Fruit fly (Drosophila melanogaster) whole organism, adult: Measurements from ENCODE around the gene CAH3.

Experiments
- CG11617 ChIP-seq: fragments of 200-800 bp; sonication (Bioruptor generic); optimal IDR thresholded peaks from 2 replicates; lab custom pipeline; 2017; ENCODE audit warnings: mild to moderate bottlenecking, missing biosample characterization, missing genetic modification reagents, missing genetic modification characterization
- CG12768 ChIP-seq: fragments of 200-800 bp; sonication (Bioruptor generic); optimal IDR thresholded peaks from 2 replicates; lab custom pipeline; 2017; ENCODE audit warnings: missing biosample characterization, missing genetic modification characterization, mild to moderate bottlenecking, moderate library complexity, missing genetic modification reagents
- CG14711 ChIP-seq: fragments of 200-800 bp; sonication (Bioruptor generic); optimal IDR thresholded peaks from 2 replicates; lab custom pipeline; 2018; ENCODE audit warnings: missing biosample characterization, mild to moderate bottlenecking, missing genetic modification characterization, moderate library complexity
- CG33017 ChIP-seq: fragments of 200-800 bp; sonication (Bioruptor generic); optimal IDR thresholded peaks from 2 replicates; lab custom pipeline; 2018; ENCODE audit warnings: missing biosample characterization, mild to moderate bottlenecking, missing genetic modification characterization, moderate library complexity
- CG5204 ChIP-seq: fragments of 200-800 bp; sonication (Bioruptor generic); optimal IDR thresholded peaks from 2 replicates; lab custom pipeline; 2016; ENCODE audit warnings: missing biosample characterization, missing genetic modification characterization
- CG7045 ChIP-seq: fragments of 200-800 bp; sonication (Bioruptor generic); optimal IDR thresholded peaks from 2 replicates; lab custom pipeline; 2017; ENCODE audit warnings: missing biosample characterization, mild to moderate bottlenecking, missing genetic modification characterization
- Clk ChIP-seq: fragments of 200-800 bp; sonication (Bioruptor generic); optimal IDR thresholded peaks from 2 replicates; lab custom pipeline; 2017; ENCODE audit warnings: missing biosample characterization, missing genetic modification characterization
- Hr96 ChIP-seq: fragments of 200-800 bp; sonication (Bioruptor generic); optimal IDR thresholded peaks from 2 replicates; lab custom pipeline; 2016; ENCODE audit warnings: missing biosample characterization, missing genetic modification characterization
- cic ChIP-seq: fragments of 200-800 bp; sonication (Bioruptor generic); optimal IDR thresholded peaks from 2 replicates; lab custom pipeline; 2017; ENCODE audit warnings: missing biosample characterization, mild to moderate bottlenecking, missing genetic modification characterization, moderate library complexity
- cnc ChIP-seq, 2 experiments: fragments of >200 bp; optimal IDR thresholded peaks; 2 replicates each; lab custom pipeline; 2017
- kay ChIP-seq: fragments of 200-800 bp; sonication (Bioruptor generic); peaks from one replicate; lab custom pipeline; 2016; ENCODE audit warnings: missing biosample characterization, missing genetic modification characterization, borderline replicate concordance
- ovo ChIP-seq: fragments of 200-800 bp; sonication (Bioruptor generic); optimal IDR thresholded peaks from 2 replicates; lab custom pipeline; 2016; ENCODE audit warnings: missing biosample characterization, missing genetic modification characterization
- pad ChIP-seq: fragments of 200-800 bp; sonication (Bioruptor generic); optimal IDR thresholded peaks from 3 replicates; lab custom pipeline; 2017; ENCODE audit warnings: missing biosample characterization, missing genetic modification characterization, mild to moderate bottlenecking, moderate library complexity, missing genetic modification reagents
- tj ChIP-seq: fragments of 200-800 bp; sonication (Bioruptor generic); optimal IDR thresholded peaks from 3 replicates; lab custom pipeline; 2017; ENCODE audit warnings: missing biosample characterization, mild to moderate bottlenecking, missing genetic modification characterization, moderate library complexity

DNA sequence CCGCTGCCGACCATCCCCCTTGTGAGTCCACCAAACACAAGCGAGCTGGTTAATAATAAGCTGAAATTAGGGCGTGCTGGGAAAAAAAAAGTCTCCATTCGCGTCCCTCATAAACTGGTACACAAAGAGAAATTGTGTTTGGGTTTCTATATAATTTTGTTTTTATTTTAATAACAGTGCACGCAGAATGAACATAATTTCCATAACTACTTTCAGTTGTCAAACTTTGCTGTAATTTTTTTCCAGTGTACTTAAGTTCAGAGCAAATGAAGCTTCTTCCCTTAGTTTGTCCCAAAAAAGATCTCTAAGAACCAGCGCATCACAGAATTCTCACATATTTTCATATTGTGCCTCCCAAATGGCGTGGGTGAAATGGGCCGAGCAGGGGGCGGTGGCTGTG is 47.0 kb downstream of the CAH3 start:
- no peak for TF ChIP-seq CG14711 (tag; lab: Kevin White, UChicago)
- TF ChIP-seq CG7045, result no peak
- no peak for TF ChIP-seq Hr96 (GFP tag; lab: Kevin White, UChicago)
- TF ChIP-seq tj (GFP tag; lab: Kevin White, UChicago), result no peak
- no peak for TF ChIP-seq ovo (GFP tag; lab: Kevin White, UChicago)
- TF ChIP-seq kay (GFP tag; lab: Kevin White, UChicago), result no peak
- TF ChIP-seq CG33017 (tag; lab: Kevin White, UChicago), result no peak
- TF ChIP-seq cnc (optimal IDR thresholded peaks at IDR 0.05; lab: Kevin White, UChicago), result no peak
- TF ChIP-seq CG11617 (GFP tag; lab: Kevin White, UChicago), result no peak
- no peak for TF ChIP-seq Clk (GFP tag; lab: Kevin White, UChicago)
- TF ChIP-seq pad (GFP tag; lab: Kevin White, UChicago), result no peak
- TF ChIP-seq cic, result no peak
- TF ChIP-seq CG12768 (GFP tag; lab: Kevin White, UChicago), result no peak
- no peak for TF ChIP-seq CG5204 (GFP tag; lab: Kevin White, UChicago)
